Worm (Caenorhabditis elegans) whole organism, midembryonic: ENCODE measurements around the gene ZK1098.6.

Source experiments
- cog-1 ChIP-seq: sonication (generic microtip); optimal IDR thresholded peaks from 2 replicates; lab custom pipeline; 2016; ENCODE audit warnings: missing genetic modification characterization, missing compliant biosample characterization
- flt-1 ChIP-seq: fragments of 200-800 bp; sonication (Bioruptor generic); IDR thresholded peaks from 2 replicates; pipeline ENCODE4 v1.3.6; 2022; ENCODE audit warnings: missing genetic modification characterization, missing compliant biosample characterization
- klf-2 ChIP-seq: fragments of 200-800 bp; sonication (Bioruptor generic); conservative IDR thresholded peaks from 2 replicates; pipeline ENCODE4 v1.3.6; 2022; ENCODE audit warnings: missing genetic modification reagents, missing genetic modification characterization, missing compliant biosample characterization
- med-1 ChIP-seq: sonication (generic microtip); optimal IDR thresholded peaks from 2 replicates; lab custom pipeline; 2017; ENCODE audit warnings: missing genetic modification characterization, mild to moderate bottlenecking, missing compliant biosample characterization, antibody characterized with exemption, missing genetic modification reagents; ENCODE audit not compliant: insufficient read depth
- tab-1 ChIP-seq: fragments of 200-800 bp; sonication (Bioruptor generic); IDR thresholded peaks from 2 replicates; pipeline ENCODE4 v1.3.6; 2022; ENCODE audit warnings: missing genetic modification characterization, missing compliant biosample characterization
- ztf-23 ChIP-seq: fragments of 200-800 bp; sonication (Bioruptor generic); IDR thresholded peaks from 2 replicates; pipeline ENCODE4 v1.3.6; 2022; ENCODE audit warnings: missing genetic modification reagents, missing genetic modification characterization, missing compliant biosample characterization
- ztf-29 ChIP-seq: fragments of 200-800 bp; sonication (Bioruptor generic); IDR thresholded peaks from 2 replicates; pipeline ENCODE4 v1.3.6; 2022; ENCODE audit warnings: missing genetic modification reagents, missing genetic modification characterization, missing compliant biosample characterization

DNA sequence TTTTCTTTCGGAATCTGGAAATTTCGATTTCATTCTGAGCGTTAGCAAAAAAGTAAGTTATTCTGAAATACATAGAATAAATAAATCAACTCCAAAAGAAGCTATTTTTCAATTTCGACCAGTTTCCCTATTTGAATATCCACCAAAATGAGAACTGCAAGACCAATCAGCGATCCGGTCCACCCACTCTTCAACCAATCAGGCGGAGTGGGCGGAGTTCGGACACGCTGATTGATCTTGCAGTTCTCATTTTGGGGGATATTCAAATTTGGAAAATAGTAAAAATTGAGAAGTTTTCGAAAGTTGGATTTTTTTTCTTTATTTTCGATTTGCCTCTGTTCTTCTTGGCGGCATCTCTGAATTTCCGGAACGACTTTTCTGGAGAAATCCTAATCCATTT, 43.9 kb downstream of the ZK1098.6 start:
- TF ChIP-seq tab-1 = no peak
- no peak for TF ChIP-seq ztf-23 (GFP tag; lab: Robert Waterston, UW)
- no peak for TF ChIP-seq klf-2 (GFP tag; lab: Robert Waterston, UW)
- TF ChIP-seq flt-1 (GFP tag; lab: Robert Waterston, UW) = no peak
- no peak for TF ChIP-seq med-1 (GFP tag; lab: Kevin White, UChicago)
- TF ChIP-seq ztf-29 (GFP tag; lab: Robert Waterston, UW) = no peak
- TF ChIP-seq cog-1 (tag; lab: Kevin White, UChicago) = no peak
